Worm (Caenorhabditis elegans) whole organism, late embryonic: ENCODE measurements around the gene K04E7.1.

Experiments
- C38D4.7 ChIP-seq: fragments of 200-800 bp; sonication (Bioruptor generic); optimal IDR thresholded peaks from 2 replicates; lab custom pipeline; 2018; ENCODE audit warnings: mild to moderate bottlenecking, missing genetic modification characterization, moderate library complexity, missing compliant biosample characterization
- K09A11.1 ChIP-seq: sonication (generic microtip); optimal IDR thresholded peaks from 2 replicates; lab custom pipeline; 2017; ENCODE audit warnings: antibody characterized with exemption, mild to moderate bottlenecking, missing genetic modification characterization, missing compliant biosample characterization; ENCODE audit not compliant: insufficient read depth
- T23F11.4 ChIP-seq: fragments of 200-800 bp; sonication (Bioruptor generic); optimal IDR thresholded peaks from 2 replicates; lab custom pipeline; 2018; ENCODE audit warnings: mild to moderate bottlenecking, missing genetic modification characterization, missing compliant biosample characterization
- Y22D7AL.16 ChIP-seq: sonication (generic microtip); optimal IDR thresholded peaks from 2 replicates; lab custom pipeline; 2016; ENCODE audit warnings: missing genetic modification characterization, missing compliant biosample characterization
- ceh-14 ChIP-seq: sonication (generic microtip); optimal IDR thresholded peaks from 2 replicates; lab custom pipeline; 2016; ENCODE audit warnings: missing genotype, missing genetic modification characterization, missing compliant biosample characterization
- ceh-18 ChIP-seq: sonication (generic microtip); optimal IDR thresholded peaks from 2 replicates; lab custom pipeline; 2016; ENCODE audit warnings: missing genetic modification characterization, missing compliant biosample characterization
- ceh-30 ChIP-seq: fragments of 150-350 bp; optimal IDR thresholded peaks from 2 replicates; lab custom pipeline; 2014; ENCODE audit warnings: missing biosample characterization, missing genetic modification characterization
- ceh-48 ChIP-seq: sonication (generic microtip); optimal IDR thresholded peaks from 2 replicates; lab custom pipeline; 2016; ENCODE audit warnings: missing genetic modification characterization, inconsistent platforms, missing compliant biosample characterization
- ceh-6 ChIP-seq: fragments of 200-800 bp; sonication (Bioruptor generic); optimal IDR thresholded peaks from 2 replicates; lab custom pipeline; 2018; ENCODE audit warnings: mild to moderate bottlenecking, missing genetic modification characterization, missing compliant biosample characterization
- ceh-9 ChIP-seq: sonication (generic microtip); optimal IDR thresholded peaks from 2 replicates; lab custom pipeline; 2016; ENCODE audit warnings: mild to moderate bottlenecking, missing genetic modification characterization, inconsistent platforms, missing compliant biosample characterization
- che-1 ChIP-seq: sonication (generic microtip); optimal IDR thresholded peaks from 2 replicates; lab custom pipeline; 2016; ENCODE audit warnings: mild to moderate bottlenecking, missing genetic modification characterization, missing compliant biosample characterization
- dmd-4 ChIP-seq: sonication (generic microtip); optimal IDR thresholded peaks from 2 replicates; lab custom pipeline; 2016; ENCODE audit warnings: borderline replicate concordance, missing genetic modification characterization, missing compliant biosample characterization
- dve-1 ChIP-seq: sonication (generic microtip); optimal IDR thresholded peaks from 2 replicates; lab custom pipeline; 2017; ENCODE audit warnings: antibody characterized with exemption, mild to moderate bottlenecking, missing genetic modification characterization, missing compliant biosample characterization
- ets-4 ChIP-seq: sonication (generic microtip); optimal IDR thresholded peaks from 2 replicates; lab custom pipeline; 2016; ENCODE audit warnings: missing genetic modification characterization, missing compliant biosample characterization
- eyg-1 ChIP-seq: sonication (generic microtip); optimal IDR thresholded peaks from 2 replicates; lab custom pipeline; 2016; ENCODE audit warnings: missing genotype, missing genetic modification characterization, missing compliant biosample characterization
- fax-1 ChIP-seq: sonication (generic microtip); optimal IDR thresholded peaks from 2 replicates; lab custom pipeline; 2016; ENCODE audit warnings: missing genotype, missing genetic modification characterization, missing compliant biosample characterization
- fkh-6 ChIP-seq: sonication (generic microtip); optimal IDR thresholded peaks from 2 replicates; lab custom pipeline; 2016; ENCODE audit warnings: missing genetic modification characterization, missing compliant biosample characterization
- hlh-15 ChIP-seq: sonication (generic microtip); optimal IDR thresholded peaks from 2 replicates; lab custom pipeline; 2016; ENCODE audit warnings: missing genetic modification characterization, missing compliant biosample characterization
- hlh-30 ChIP-seq: sonication (generic microtip); optimal IDR thresholded peaks from 2 replicates; lab custom pipeline; 2017; ENCODE audit warnings: antibody characterized with exemption, missing genetic modification characterization, missing compliant biosample characterization; ENCODE audit not compliant: insufficient read depth
- hlh-8 ChIP-seq: sonication (generic microtip); optimal IDR thresholded peaks from 2 replicates; lab custom pipeline; 2016; ENCODE audit warnings: missing genotype, missing genetic modification characterization, missing compliant biosample characterization
- madf-2 ChIP-seq: sonication (generic microtip); optimal IDR thresholded peaks from 2 replicates; lab custom pipeline; 2017; ENCODE audit warnings: missing genetic modification characterization, missing compliant biosample characterization
- nhr-232 ChIP-seq: sonication (generic microtip); optimal IDR thresholded peaks from 2 replicates; lab custom pipeline; 2016; ENCODE audit warnings: missing genetic modification characterization, missing compliant biosample characterization
- npax-4 ChIP-seq: sonication (generic microtip); optimal IDR thresholded peaks from 2 replicates; lab custom pipeline; 2016; ENCODE audit warnings: missing genetic modification characterization, missing compliant biosample characterization
- odd-2 ChIP-seq: sonication (generic microtip); optimal IDR thresholded peaks from 2 replicates; lab custom pipeline; 2017; ENCODE audit warnings: antibody characterized with exemption, mild to moderate bottlenecking, missing genetic modification characterization, missing compliant biosample characterization
- pat-9 ChIP-seq: fragments of 200-800 bp; sonication (Bioruptor generic); optimal IDR thresholded peaks from 2 replicates; lab custom pipeline; 2018; ENCODE audit warnings: mild to moderate bottlenecking, missing genetic modification characterization, moderate library complexity, missing compliant biosample characterization
- pax-1 ChIP-seq: fragments of 150-350 bp; optimal IDR thresholded peaks from 2 replicates; lab custom pipeline; 2014; ENCODE audit warnings: missing biosample characterization, missing genetic modification characterization
- pha-2 ChIP-seq: sonication (generic microtip); optimal IDR thresholded peaks from 2 replicates; lab custom pipeline; 2017; ENCODE audit warnings: mild to moderate bottlenecking, missing genetic modification characterization, missing compliant biosample characterization
- pqm-1 ChIP-seq: sonication (generic microtip); optimal IDR thresholded peaks from 2 replicates; lab custom pipeline; 2016; ENCODE audit warnings: missing genetic modification characterization, missing compliant biosample characterization
- ref-2 ChIP-seq: sonication (generic microtip); optimal IDR thresholded peaks from 2 replicates; lab custom pipeline; 2016; ENCODE audit warnings: missing genetic modification characterization, missing compliant biosample characterization
- sdc-2 ChIP-seq: sonication (generic microtip); optimal IDR thresholded peaks from 2 replicates; lab custom pipeline; 2016; ENCODE audit warnings: missing genotype, missing genetic modification characterization, missing compliant biosample characterization
- sox-2 ChIP-seq: fragments of 200-800 bp; sonication (Bioruptor generic); IDR thresholded peaks from 2 replicates; pipeline ENCODE4 v1.3.6; 2022; ENCODE audit warnings: missing genetic modification reagents, missing genetic modification characterization, missing compliant biosample characterization
- sox-4 ChIP-seq: sonication (generic microtip); optimal IDR thresholded peaks from 2 replicates; lab custom pipeline; 2017; ENCODE audit warnings: mild to moderate bottlenecking, missing genetic modification characterization, inconsistent platforms, missing compliant biosample characterization
- tbx-2 ChIP-seq: sonication (generic microtip); optimal IDR thresholded peaks from 2 replicates; lab custom pipeline; 2016; ENCODE audit warnings: missing genetic modification characterization, missing compliant biosample characterization
- tbx-7 ChIP-seq: sonication (generic microtip); optimal IDR thresholded peaks from 2 replicates; lab custom pipeline; 2016; ENCODE audit warnings: missing genotype, missing genetic modification characterization, missing compliant biosample characterization
- unc-3 ChIP-seq, 2 experiments: fragments of 200-800 bp in 1 of 2; sonication (Bioruptor generic) in 1 of 2; sonication (generic microtip) in 1 of 2; conservative IDR thresholded peaks in 1 of 2; optimal IDR thresholded peaks in 1 of 2; 2 replicates each; pipeline versions ENCODE4 v1.3.6 to Lab custom; 2016 to 2022; ENCODE audit warnings: missing compliant biosample characterization in 2 of 2, missing genetic modification characterization in 2 of 2, missing genetic modification reagents in 1 of 2
- unc-42 ChIP-seq: sonication (generic microtip); optimal IDR thresholded peaks from 2 replicates; lab custom pipeline; 2016; ENCODE audit warnings: missing genotype, missing genetic modification characterization, missing compliant biosample characterization
- ztf-16 ChIP-seq: sonication (generic microtip); optimal IDR thresholded peaks from 2 replicates; lab custom pipeline; 2017; ENCODE audit warnings: missing genetic modification characterization, missing compliant biosample characterization

The K04E7.1 gene

ce11 chrX:6443373-6443772 lies 18.5 kb upstream of the K04E7.1 start, which contains the start of gene K10C2.7:
TSS of gene K10C2.7 (minus strand) at chrX:6443473.
- TF ChIP-seq T23F11.4 (GFP tag; lab: Kevin White, UChicago): no peak
- no peak for TF ChIP-seq pat-9
- TF ChIP-seq unc-3 (GFP tag; conservative IDR thresholded peaks at IDR 0.05; lab: Robert Waterston, UW): no peak
- no peak for TF ChIP-seq unc-3 (tag; optimal IDR thresholded peaks at IDR 0.05; lab: Kevin White, UChicago)
- no peak for TF ChIP-seq dve-1 (tag; lab: Kevin White, UChicago)
- TF ChIP-seq tbx-2 (tag; lab: Kevin White, UChicago): no peak
- TF ChIP-seq C38D4.7: no peak
- no peak for TF ChIP-seq K09A11.1 (tag; lab: Kevin White, UChicago)
- TF ChIP-seq eyg-1: no peak
- TF ChIP-seq unc-42 (tag; lab: Kevin White, UChicago): no peak
- TF ChIP-seq ceh-30 (tag; lab: Kevin White, UChicago): no peak
- TF ChIP-seq ztf-16 (tag; lab: Kevin White, UChicago): no peak
- TF ChIP-seq hlh-30: no peak
- no peak for TF ChIP-seq fkh-6
- TF ChIP-seq ceh-9 (tag; lab: Kevin White, UChicago): no peak
- TF ChIP-seq fax-1 (tag; lab: Kevin White, UChicago): no peak
- no peak for TF ChIP-seq pax-1 (tag; lab: Kevin White, UChicago)
- TF ChIP-seq ceh-48 (tag; lab: Kevin White, UChicago): no peak
- TF ChIP-seq che-1 (tag; lab: Kevin White, UChicago): no peak
- TF ChIP-seq, all 69 proteins: peak for 0

ce11 chrX:6445239-6445638 lies 16.6 kb upstream of the K04E7.1 start:
- no peak for TF ChIP-seq ets-4 (tag; lab: Kevin White, UChicago)
- TF ChIP-seq pqm-1 (tag; lab: Kevin White, UChicago): no peak
- no peak for TF ChIP-seq ceh-14
- TF ChIP-seq ceh-18 (tag; lab: Kevin White, UChicago): no peak
- TF ChIP-seq dmd-4 (tag; lab: Kevin White, UChicago): no peak
- TF ChIP-seq nhr-232: no peak
- TF ChIP-seq ref-2 (tag; lab: Kevin White, UChicago): no peak
- no peak for TF ChIP-seq hlh-8 (tag; lab: Kevin White, UChicago)
- TF ChIP-seq pha-2 (tag; lab: Kevin White, UChicago): no peak
- no peak for TF ChIP-seq pax-1 (tag; lab: Kevin White, UChicago)
- TF ChIP-seq odd-2 (tag; lab: Kevin White, UChicago): no peak
- TF ChIP-seq sox-2 (GFP tag; lab: Robert Waterston, UW): no peak
- no peak for TF ChIP-seq pat-9
- no peak for TF ChIP-seq sdc-2 (tag; lab: Kevin White, UChicago)
- TF ChIP-seq npax-4 (tag; lab: Kevin White, UChicago): no peak
- no peak for TF ChIP-seq ceh-6 (GFP tag; lab: Kevin White, UChicago)
- TF ChIP-seq tbx-7: no peak
- TF ChIP-seq madf-2 (tag; lab: Kevin White, UChicago): no peak
- no peak for TF ChIP-seq Y22D7AL.16

- TF ChIP-seq pat-9: no peak
- TF ChIP-seq hlh-15 (tag; lab: Kevin White, UChicago): no peak
- no peak for TF ChIP-seq unc-3 (GFP tag; conservative IDR thresholded peaks at IDR 0.05; lab: Robert Waterston, UW)
- TF ChIP-seq unc-3 (tag; optimal IDR thresholded peaks at IDR 0.05; lab: Kevin White, UChicago): no peak
- TF ChIP-seq che-1 (tag; lab: Kevin White, UChicago): no peak
- TF ChIP-seq sox-4 (tag; lab: Kevin White, UChicago): no peak
These were observed 15.3 kb upstream of the K04E7.1 start, which contains the start of gene asp-14 for ce11 chrX:6446564-6446963. TSS of gene asp-14 (minus strand) at chrX:6446664.
